Fruit fly (Drosophila melanogaster) whole organism, adult: Measurements from ENCODE around the gene CG11696.

Experiments
- CG11617 ChIP-seq: fragments of 200-800 bp; sonication (Bioruptor generic); optimal IDR thresholded peaks from 2 replicates; lab custom pipeline; 2017; ENCODE audit warnings: mild to moderate bottlenecking, missing biosample characterization, missing genetic modification reagents, missing genetic modification characterization
- CG12768 ChIP-seq: fragments of 200-800 bp; sonication (Bioruptor generic); optimal IDR thresholded peaks from 2 replicates; lab custom pipeline; 2017; ENCODE audit warnings: missing biosample characterization, missing genetic modification characterization, mild to moderate bottlenecking, moderate library complexity, missing genetic modification reagents
- CG14711 ChIP-seq: fragments of 200-800 bp; sonication (Bioruptor generic); optimal IDR thresholded peaks from 2 replicates; lab custom pipeline; 2018; ENCODE audit warnings: missing biosample characterization, mild to moderate bottlenecking, missing genetic modification characterization, moderate library complexity
- CG1620 ChIP-seq: fragments of 200-800 bp; sonication (Bioruptor generic); optimal IDR thresholded peaks from 2 replicates; lab custom pipeline; 2016; ENCODE audit warnings: missing biosample characterization, missing genetic modification characterization
- CG33017 ChIP-seq: fragments of 200-800 bp; sonication (Bioruptor generic); optimal IDR thresholded peaks from 2 replicates; lab custom pipeline; 2018; ENCODE audit warnings: missing biosample characterization, mild to moderate bottlenecking, missing genetic modification characterization, moderate library complexity
- CG5204 ChIP-seq: fragments of 200-800 bp; sonication (Bioruptor generic); optimal IDR thresholded peaks from 2 replicates; lab custom pipeline; 2016; ENCODE audit warnings: missing biosample characterization, missing genetic modification characterization
- CG7045 ChIP-seq: fragments of 200-800 bp; sonication (Bioruptor generic); optimal IDR thresholded peaks from 2 replicates; lab custom pipeline; 2017; ENCODE audit warnings: missing biosample characterization, mild to moderate bottlenecking, missing genetic modification characterization
- CG7101 ChIP-seq: fragments of 200-800 bp; sonication (Bioruptor generic); optimal IDR thresholded peaks from 2 replicates; lab custom pipeline; 2018; ENCODE audit warnings: missing biosample characterization, mild to moderate bottlenecking, missing genetic modification characterization, moderate library complexity
- Crg-1 ChIP-seq: fragments of 200-800 bp; sonication (Bioruptor generic); optimal IDR thresholded peaks from 2 replicates; lab custom pipeline; 2016; ENCODE audit warnings: missing biosample characterization, missing genetic modification characterization
- Hr96 ChIP-seq: fragments of 200-800 bp; sonication (Bioruptor generic); optimal IDR thresholded peaks from 2 replicates; lab custom pipeline; 2016; ENCODE audit warnings: missing biosample characterization, missing genetic modification characterization
- Mnt ChIP-seq: fragments of 200-800 bp; sonication (Bioruptor generic); optimal IDR thresholded peaks from 2 replicates; lab custom pipeline; 2016; ENCODE audit warnings: missing biosample characterization, mild to moderate bottlenecking, missing genetic modification characterization
- bab1 ChIP-seq: fragments of 200-800 bp; sonication (Bioruptor generic); optimal IDR thresholded peaks from 3 replicates; lab custom pipeline; 2019; ENCODE audit warnings: missing biosample characterization, mild to moderate bottlenecking, missing genetic modification characterization, moderate library complexity
- kay ChIP-seq: fragments of 200-800 bp; sonication (Bioruptor generic); peaks from one replicate; lab custom pipeline; 2016; ENCODE audit warnings: missing biosample characterization, missing genetic modification characterization, borderline replicate concordance
- tj ChIP-seq: fragments of 200-800 bp; sonication (Bioruptor generic); optimal IDR thresholded peaks from 3 replicates; lab custom pipeline; 2017; ENCODE audit warnings: missing biosample characterization, mild to moderate bottlenecking, missing genetic modification characterization, moderate library complexity

DNA sequence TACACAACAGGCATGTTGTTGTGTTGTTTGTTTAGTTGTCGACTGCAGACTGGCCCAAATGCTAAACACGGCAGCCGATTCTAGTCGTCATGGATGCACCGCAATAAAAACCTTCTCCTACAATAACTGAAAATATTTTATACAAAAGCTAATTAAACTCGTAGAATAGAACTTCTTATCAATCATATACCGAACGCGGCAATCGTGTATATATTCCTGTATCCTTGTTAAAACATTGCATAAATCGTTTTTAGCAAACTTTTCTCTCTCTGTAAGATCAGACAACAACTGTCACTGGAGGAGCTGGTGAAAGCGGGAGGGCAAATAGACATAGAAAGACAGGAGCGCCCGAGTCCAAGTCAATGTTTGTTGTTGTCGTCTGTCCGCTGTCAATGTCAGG is 24.8 kb upstream of the CG11696 start:
- TF ChIP-seq bab1 (GFP tag; lab: Kevin White, UChicago) (no peak), CG5204 (no peak), CG7045 (GFP tag; lab: Kevin White, UChicago) (no peak), Mnt (GFP tag; lab: Kevin White, UChicago) (no peak), Hr96 (GFP tag; lab: Kevin White, UChicago) (no peak), CG1620 (GFP tag; lab: Kevin White, UChicago) (no peak), CG12768 (GFP tag; lab: Kevin White, UChicago) (no peak), CG11617 (GFP tag; lab: Kevin White, UChicago) (no peak), kay (GFP tag; lab: Kevin White, UChicago) (no peak), CG7101 (tag; lab: Kevin White, UChicago) (no peak), CG33017 (tag; lab: Kevin White, UChicago) (no peak), tj (GFP tag; lab: Kevin White, UChicago) (no peak), CG14711 (tag; lab: Kevin White, UChicago) (no peak), Crg-1 (no peak)
